Fruit fly (Drosophila melanogaster) whole organism, pupa: ENCODE results near the gene CG43954.

Source experiments
- CG10348 ChIP-seq: fragments of 200-800 bp; sonication (Bioruptor generic); IDR thresholded peaks from 2 replicates; pipeline ENCODE4 v1.3.6; 2022; ENCODE audit warnings: missing biosample characterization, missing genetic modification characterization
- CG12605 ChIP-seq: fragments of 200-800 bp; sonication (Bioruptor generic); IDR thresholded peaks from 2 replicates; pipeline ENCODE4 v1.3.6; 2022; ENCODE audit warnings: missing biosample characterization, missing genetic modification characterization
- CG13204 ChIP-seq: fragments of 200-800 bp; sonication (Bioruptor generic); optimal IDR thresholded peaks from 2 replicates; lab custom pipeline; 2018; ENCODE audit warnings: missing biosample characterization, mild to moderate bottlenecking, missing genetic modification characterization, moderate library complexity
- CG14655 ChIP-seq: fragments of 200-800 bp; sonication (Bioruptor generic); optimal IDR thresholded peaks from 3 replicates; lab custom pipeline; 2017; ENCODE audit warnings: mild to moderate bottlenecking, missing biosample characterization, missing genetic modification reagents, missing genetic modification characterization
- CG15710 ChIP-seq: fragments of 200-800 bp; sonication (Bioruptor generic); optimal IDR thresholded peaks from 2 replicates; lab custom pipeline; 2018; ENCODE audit warnings: missing biosample characterization, mild to moderate bottlenecking, missing genetic modification characterization, moderate library complexity
- CG17806 ChIP-seq: fragments of 200-800 bp; sonication (Bioruptor generic); optimal IDR thresholded peaks from 2 replicates; lab custom pipeline; 2018; ENCODE audit warnings: missing biosample characterization, mild to moderate bottlenecking, missing genetic modification characterization, moderate library complexity
- CG32121 ChIP-seq: fragments of 200-800 bp; sonication (Bioruptor generic); IDR thresholded peaks from 2 replicates; pipeline ENCODE4 v1.3.6; 2022; ENCODE audit warnings: missing biosample characterization, missing genetic modification characterization
- CG34367 ChIP-seq: fragments of 200-800 bp; sonication (Bioruptor generic); optimal IDR thresholded peaks from 2 replicates; lab custom pipeline; 2018; ENCODE audit warnings: missing biosample characterization, mild to moderate bottlenecking, missing genetic modification characterization
- CG4496 ChIP-seq: fragments of 200-800 bp; sonication (Bioruptor generic); IDR thresholded peaks from 3 replicates; pipeline ENCODE4 v1.3.6; 2022; ENCODE audit warnings: missing biosample characterization, missing genetic modification characterization
- CG8159 ChIP-seq: fragments of 200-800 bp; sonication (Bioruptor generic); optimal IDR thresholded peaks from 3 replicates; lab custom pipeline; 2018; ENCODE audit warnings: missing biosample characterization, mild to moderate bottlenecking, missing genetic modification characterization, moderate library complexity
- CG8301 ChIP-seq: fragments of 200-800 bp; sonication (Bioruptor generic); optimal IDR thresholded peaks from 2 replicates; lab custom pipeline; 2018; ENCODE audit warnings: missing biosample characterization, mild to moderate bottlenecking, missing genetic modification characterization
- CG9948 ChIP-seq: fragments of 200-800 bp; sonication (Bioruptor generic); optimal IDR thresholded peaks from 2 replicates; lab custom pipeline; 2018; ENCODE audit warnings: missing biosample characterization, mild to moderate bottlenecking, missing genetic modification characterization, moderate library complexity
- D1 ChIP-seq: fragments of 200-800 bp; sonication (Bioruptor generic); optimal IDR thresholded peaks from 2 replicates; lab custom pipeline; 2018; ENCODE audit warnings: missing biosample characterization, mild to moderate bottlenecking, missing genetic modification characterization, moderate library complexity
- EcR ChIP-seq: fragments of 200-800 bp; sonication (Bioruptor generic); optimal IDR thresholded peaks from 3 replicates; lab custom pipeline; 2019; ENCODE audit warnings: missing biosample characterization, missing genetic modification characterization, mild to moderate bottlenecking, moderate library complexity, missing genetic modification reagents
- Ets98B ChIP-seq: fragments of 200-800 bp; sonication (Bioruptor generic); IDR thresholded peaks from 2 replicates; pipeline ENCODE4 v1.3.6; 2022; ENCODE audit warnings: missing biosample characterization, missing genetic modification characterization
- Pif1A ChIP-seq: fragments of 200-800 bp; sonication (Bioruptor generic); optimal IDR thresholded peaks from 3 replicates; lab custom pipeline; 2016; ENCODE audit warnings: missing biosample characterization, missing genetic modification characterization
- Pif1B ChIP-seq: fragments of 200-800 bp; sonication (Bioruptor generic); optimal IDR thresholded peaks from 3 replicates; lab custom pipeline; 2016; ENCODE audit warnings: missing biosample characterization, missing genetic modification characterization
- Snoo ChIP-seq: fragments of 200-800 bp; sonication (Bioruptor generic); optimal IDR thresholded peaks from 3 replicates; lab custom pipeline; 2017; ENCODE audit warnings: missing biosample characterization, mild to moderate bottlenecking, missing genetic modification characterization, inconsistent platforms
- fd96Ca ChIP-seq: fragments of 200-800 bp; sonication (Bioruptor generic); IDR thresholded peaks from 3 replicates; pipeline ENCODE4 v1.3.6; 2022; ENCODE audit warnings: missing biosample characterization, missing genetic modification characterization
- gl ChIP-seq: fragments of 200-800 bp; sonication (Bioruptor generic); optimal IDR thresholded peaks from 2 replicates; lab custom pipeline; 2018; ENCODE audit warnings: missing biosample characterization, mild to moderate bottlenecking, missing genetic modification characterization
- rn ChIP-seq: fragments of 200-800 bp; sonication (Bioruptor generic); IDR thresholded peaks from 2 replicates; pipeline ENCODE4 v1.3.6; 2022; ENCODE audit warnings: missing biosample characterization, missing genetic modification characterization

Gene CG43954

dm6 chr3L:16695076-16695847 is 16.2 kb downstream of the CG43954 start:
- TF ChIP-seq Ets98B (GFP tag; lab: Robert Waterston, UW): no peak
- peak; percentile 61 for TF ChIP-seq EcR (GFP tag; lab: Kevin White, UChicago)

- TF ChIP-seq CG4496 (GFP tag; lab: Robert Waterston, UW) (no peak), EcR (GFP tag; lab: Kevin White, UChicago) (peak; percentile 42)
Measured at dm6 chr3L:16693844-16694243, 17.6 kb downstream of the CG43954 start.

DNA sequence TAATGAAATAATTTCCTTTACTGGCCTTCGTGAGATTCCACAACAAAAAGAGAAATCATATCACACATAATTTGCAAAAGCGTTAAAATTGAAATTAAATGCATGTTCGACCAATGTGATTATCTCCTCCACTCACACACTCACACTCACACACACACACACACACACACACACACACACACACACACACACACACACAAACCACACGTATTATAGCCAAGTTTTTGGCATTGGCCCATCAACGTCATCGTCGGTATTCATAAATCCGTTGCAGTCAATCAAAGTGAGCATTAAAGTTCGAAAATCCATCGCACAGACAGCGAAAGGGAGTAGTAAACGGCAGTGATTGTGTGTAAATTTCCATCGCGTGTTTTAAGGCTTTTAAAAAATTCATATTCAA is 21.4 kb downstream of the CG43954 start:
- TF ChIP-seq rn (GFP tag; lab: Robert Waterston, UW) (no peak), CG32121 (GFP tag; lab: Robert Waterston, UW) (no peak), CG15710 (no peak), CG8159 (tag; lab: Kevin White, UChicago) (no peak), CG17806 (tag; lab: Kevin White, UChicago) (no peak), CG8301 (tag; lab: Kevin White, UChicago) (no peak), fd96Ca (GFP tag; lab: Robert Waterston, UW) (no peak), Snoo (tag; lab: Kevin White, UChicago) (no peak), CG12605 (GFP tag; lab: Robert Waterston, UW) (no peak), EcR (GFP tag; lab: Kevin White, UChicago) (no peak), CG10348 (GFP tag; lab: Robert Waterston, UW) (no peak), CG14655 (GFP tag; lab: Kevin White, UChicago) (no peak), D1 (tag; lab: Kevin White, UChicago) (no peak), CG4496 (GFP tag; lab: Robert Waterston, UW) (no peak), Pif1A (GFP tag; lab: Kevin White, UChicago) (no peak), CG9948 (no peak), CG13204 (GFP tag; lab: Kevin White, UChicago) (no peak)

DNA sequence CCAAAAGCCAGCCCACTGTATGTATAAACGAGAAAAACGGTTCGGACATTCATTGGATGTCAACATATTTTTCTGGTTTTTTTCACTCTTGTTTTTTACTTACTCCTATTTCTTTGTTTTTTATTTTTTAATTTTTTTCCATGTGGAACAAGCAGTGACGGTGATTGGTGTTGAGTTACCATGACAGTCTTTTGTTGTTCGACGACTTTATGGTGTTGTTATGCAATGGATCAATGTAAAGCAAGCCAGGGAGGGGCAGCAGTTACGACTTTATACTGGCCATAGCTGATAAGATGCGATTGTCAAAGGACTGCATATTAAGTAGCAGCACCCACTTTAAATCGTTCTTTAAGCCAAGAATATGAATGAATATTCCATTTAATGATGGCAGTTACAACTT is 22.0 kb downstream of the CG43954 start:
- TF ChIP-seq gl (tag; lab: Kevin White, UChicago): peak; percentile 4
- TF ChIP-seq fd96Ca (GFP tag; lab: Robert Waterston, UW): 0 out of 3 replicates have a peak, but pooled peaks have one; percentile 13
- no peak for TF ChIP-seq EcR (GFP tag; lab: Kevin White, UChicago)

DNA sequence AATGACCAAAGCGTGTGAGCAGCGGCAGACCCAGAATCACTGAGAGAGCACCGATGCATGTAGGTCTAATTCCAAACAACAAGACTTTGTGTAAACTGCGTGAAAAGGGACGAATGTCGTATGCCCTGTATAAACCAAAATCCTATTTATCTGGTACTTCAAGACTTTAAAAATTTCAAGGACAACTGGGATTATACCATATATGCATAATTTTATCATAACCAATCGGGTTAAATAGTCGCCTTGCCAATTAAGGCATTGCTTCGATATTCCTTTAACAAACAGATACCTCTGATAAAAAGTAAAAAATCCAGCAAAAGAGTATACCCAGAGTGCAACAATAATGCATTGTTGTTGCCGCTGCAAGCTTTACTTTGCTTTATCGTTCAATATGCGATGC is 28.5 kb downstream of the CG43954 start:
- TF ChIP-seq CG34367 (tag; lab: Kevin White, UChicago) (peak; percentile 12), Ets98B (GFP tag; lab: Robert Waterston, UW) (no peak), CG32121 (GFP tag; lab: Robert Waterston, UW) (peak; percentile 31; the same call in 1 of the 2 replicates), EcR (GFP tag; lab: Kevin White, UChicago) (peak; percentile 29), CG8301 (tag; lab: Kevin White, UChicago) (peak; percentile 57), Pif1B (GFP tag; lab: Kevin White, UChicago) (no peak), CG14655 (GFP tag; lab: Kevin White, UChicago) (peak; percentile 66)

- TF ChIP-seq CG17806 (tag; lab: Kevin White, UChicago): no peak
- TF ChIP-seq CG14655 (GFP tag; lab: Kevin White, UChicago): no peak
- TF ChIP-seq CG9948: no peak
- no peak for TF ChIP-seq CG8159 (tag; lab: Kevin White, UChicago)
- TF ChIP-seq fd96Ca (GFP tag; lab: Robert Waterston, UW): no peak
- TF ChIP-seq CG4496 (GFP tag; lab: Robert Waterston, UW): no peak
- no peak for TF ChIP-seq Snoo (tag; lab: Kevin White, UChicago)
- no peak for TF ChIP-seq gl (tag; lab: Kevin White, UChicago)
- no peak for TF ChIP-seq EcR (GFP tag; lab: Kevin White, UChicago)
- TF ChIP-seq Pif1B (GFP tag; lab: Kevin White, UChicago): no peak
- no peak for TF ChIP-seq CG32121 (GFP tag; lab: Robert Waterston, UW)
Measured at dm6 chr3L:16682371-16682770, 29.1 kb downstream of the CG43954 start.

dm6 chr3L:16679492-16680120 is 31.9 kb downstream of the CG43954 start:
- no peak for TF ChIP-seq CG14655 (GFP tag; lab: Kevin White, UChicago)
- TF ChIP-seq CG34367 (tag; lab: Kevin White, UChicago): no peak
- TF ChIP-seq Pif1B (GFP tag; lab: Kevin White, UChicago): no peak
- TF ChIP-seq CG32121 (GFP tag; lab: Robert Waterston, UW): no peak
- no peak for TF ChIP-seq Pif1A (GFP tag; lab: Kevin White, UChicago)
- TF ChIP-seq Ets98B (GFP tag; lab: Robert Waterston, UW): no peak
- TF ChIP-seq EcR (GFP tag; lab: Kevin White, UChicago): no peak
- no peak for TF ChIP-seq CG15710
- no peak for TF ChIP-seq CG8301 (tag; lab: Kevin White, UChicago)
- TF ChIP-seq CG12605 (GFP tag; lab: Robert Waterston, UW): no peak
- no peak for TF ChIP-seq CG8159 (tag; lab: Kevin White, UChicago)
- no peak for TF ChIP-seq CG9948
